Fruit fly (Drosophila melanogaster) whole organism, pupa: ENCODE measurements around the gene CG34133.

Experiments used
- CG10348 ChIP-seq: fragments of 200-800 bp; sonication (Bioruptor generic); IDR thresholded peaks from 2 replicates; pipeline ENCODE4 v1.3.6; 2022; ENCODE audit warnings: missing biosample characterization, missing genetic modification characterization
- CG12605 ChIP-seq: fragments of 200-800 bp; sonication (Bioruptor generic); IDR thresholded peaks from 2 replicates; pipeline ENCODE4 v1.3.6; 2022; ENCODE audit warnings: missing biosample characterization, missing genetic modification characterization
- CG13204 ChIP-seq: fragments of 200-800 bp; sonication (Bioruptor generic); optimal IDR thresholded peaks from 2 replicates; lab custom pipeline; 2018; ENCODE audit warnings: missing biosample characterization, mild to moderate bottlenecking, missing genetic modification characterization, moderate library complexity
- CG14655 ChIP-seq: fragments of 200-800 bp; sonication (Bioruptor generic); optimal IDR thresholded peaks from 3 replicates; lab custom pipeline; 2017; ENCODE audit warnings: mild to moderate bottlenecking, missing biosample characterization, missing genetic modification reagents, missing genetic modification characterization
- CG15710 ChIP-seq: fragments of 200-800 bp; sonication (Bioruptor generic); optimal IDR thresholded peaks from 2 replicates; lab custom pipeline; 2018; ENCODE audit warnings: missing biosample characterization, mild to moderate bottlenecking, missing genetic modification characterization, moderate library complexity
- CG17806 ChIP-seq: fragments of 200-800 bp; sonication (Bioruptor generic); optimal IDR thresholded peaks from 2 replicates; lab custom pipeline; 2018; ENCODE audit warnings: missing biosample characterization, mild to moderate bottlenecking, missing genetic modification characterization, moderate library complexity
- CG32121 ChIP-seq: fragments of 200-800 bp; sonication (Bioruptor generic); IDR thresholded peaks from 2 replicates; pipeline ENCODE4 v1.3.6; 2022; ENCODE audit warnings: missing biosample characterization, missing genetic modification characterization
- CG34367 ChIP-seq: fragments of 200-800 bp; sonication (Bioruptor generic); optimal IDR thresholded peaks from 2 replicates; lab custom pipeline; 2018; ENCODE audit warnings: missing biosample characterization, mild to moderate bottlenecking, missing genetic modification characterization
- CG4496 ChIP-seq: fragments of 200-800 bp; sonication (Bioruptor generic); IDR thresholded peaks from 3 replicates; pipeline ENCODE4 v1.3.6; 2022; ENCODE audit warnings: missing biosample characterization, missing genetic modification characterization
- CG8159 ChIP-seq: fragments of 200-800 bp; sonication (Bioruptor generic); optimal IDR thresholded peaks from 3 replicates; lab custom pipeline; 2018; ENCODE audit warnings: missing biosample characterization, mild to moderate bottlenecking, missing genetic modification characterization, moderate library complexity
- CG8301 ChIP-seq: fragments of 200-800 bp; sonication (Bioruptor generic); optimal IDR thresholded peaks from 2 replicates; lab custom pipeline; 2018; ENCODE audit warnings: missing biosample characterization, mild to moderate bottlenecking, missing genetic modification characterization
- CG9948 ChIP-seq: fragments of 200-800 bp; sonication (Bioruptor generic); optimal IDR thresholded peaks from 2 replicates; lab custom pipeline; 2018; ENCODE audit warnings: missing biosample characterization, mild to moderate bottlenecking, missing genetic modification characterization, moderate library complexity
- D1 ChIP-seq: fragments of 200-800 bp; sonication (Bioruptor generic); optimal IDR thresholded peaks from 2 replicates; lab custom pipeline; 2018; ENCODE audit warnings: missing biosample characterization, mild to moderate bottlenecking, missing genetic modification characterization, moderate library complexity
- EcR ChIP-seq: fragments of 200-800 bp; sonication (Bioruptor generic); optimal IDR thresholded peaks from 3 replicates; lab custom pipeline; 2019; ENCODE audit warnings: missing biosample characterization, missing genetic modification characterization, mild to moderate bottlenecking, moderate library complexity, missing genetic modification reagents
- Ets98B ChIP-seq: fragments of 200-800 bp; sonication (Bioruptor generic); IDR thresholded peaks from 2 replicates; pipeline ENCODE4 v1.3.6; 2022; ENCODE audit warnings: missing biosample characterization, missing genetic modification characterization
- Pif1A ChIP-seq: fragments of 200-800 bp; sonication (Bioruptor generic); optimal IDR thresholded peaks from 3 replicates; lab custom pipeline; 2016; ENCODE audit warnings: missing biosample characterization, missing genetic modification characterization
- Pif1B ChIP-seq: fragments of 200-800 bp; sonication (Bioruptor generic); optimal IDR thresholded peaks from 3 replicates; lab custom pipeline; 2016; ENCODE audit warnings: missing biosample characterization, missing genetic modification characterization
- Snoo ChIP-seq: fragments of 200-800 bp; sonication (Bioruptor generic); optimal IDR thresholded peaks from 3 replicates; lab custom pipeline; 2017; ENCODE audit warnings: missing biosample characterization, mild to moderate bottlenecking, missing genetic modification characterization, inconsistent platforms
- fd96Ca ChIP-seq: fragments of 200-800 bp; sonication (Bioruptor generic); IDR thresholded peaks from 3 replicates; pipeline ENCODE4 v1.3.6; 2022; ENCODE audit warnings: missing biosample characterization, missing genetic modification characterization
- gl ChIP-seq: fragments of 200-800 bp; sonication (Bioruptor generic); optimal IDR thresholded peaks from 2 replicates; lab custom pipeline; 2018; ENCODE audit warnings: missing biosample characterization, mild to moderate bottlenecking, missing genetic modification characterization
- rn ChIP-seq: fragments of 200-800 bp; sonication (Bioruptor generic); IDR thresholded peaks from 2 replicates; pipeline ENCODE4 v1.3.6; 2022; ENCODE audit warnings: missing biosample characterization, missing genetic modification characterization

Gene CG34133

DNA sequence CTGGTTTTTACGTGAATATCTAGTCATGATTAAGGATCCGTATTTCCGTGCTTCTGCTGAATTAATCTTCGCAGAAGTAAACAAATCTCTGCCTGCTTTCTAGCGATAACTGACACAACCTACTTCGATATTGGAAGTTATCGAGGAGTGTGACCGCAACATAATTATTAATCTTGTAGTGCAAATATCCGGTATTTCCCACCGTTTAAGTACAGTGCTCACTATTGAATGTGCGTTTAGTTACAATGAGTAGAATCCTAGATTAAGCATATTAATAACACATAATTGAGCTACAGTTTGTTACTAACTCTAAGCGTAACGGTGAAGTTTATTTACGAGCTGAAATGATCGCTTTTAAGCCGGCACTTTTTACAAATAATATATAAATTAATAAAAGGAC is 9.4 kb upstream of the CG34133 start:
- 0 out of 3 replicates have a peak, but pooled peaks have one; percentile 18 for TF ChIP-seq fd96Ca (GFP tag; lab: Robert Waterston, UW)
- TF ChIP-seq Ets98B (GFP tag; lab: Robert Waterston, UW), result peak; percentile 36
- TF ChIP-seq EcR (GFP tag; lab: Kevin White, UChicago), result no peak
- TF ChIP-seq CG9948 (tag; lab: Kevin White, UChicago), result peak; percentile 0
- no peak for TF ChIP-seq gl (tag; lab: Kevin White, UChicago)
- peak; percentile 13 for TF ChIP-seq CG34367 (tag; lab: Kevin White, UChicago)
- TF ChIP-seq CG4496 (GFP tag; lab: Robert Waterston, UW), result peak; percentile 58; the same call in 2 of the 3 replicates
- peak; percentile 31 for TF ChIP-seq CG15710 (tag; lab: Kevin White, UChicago)

DNA sequence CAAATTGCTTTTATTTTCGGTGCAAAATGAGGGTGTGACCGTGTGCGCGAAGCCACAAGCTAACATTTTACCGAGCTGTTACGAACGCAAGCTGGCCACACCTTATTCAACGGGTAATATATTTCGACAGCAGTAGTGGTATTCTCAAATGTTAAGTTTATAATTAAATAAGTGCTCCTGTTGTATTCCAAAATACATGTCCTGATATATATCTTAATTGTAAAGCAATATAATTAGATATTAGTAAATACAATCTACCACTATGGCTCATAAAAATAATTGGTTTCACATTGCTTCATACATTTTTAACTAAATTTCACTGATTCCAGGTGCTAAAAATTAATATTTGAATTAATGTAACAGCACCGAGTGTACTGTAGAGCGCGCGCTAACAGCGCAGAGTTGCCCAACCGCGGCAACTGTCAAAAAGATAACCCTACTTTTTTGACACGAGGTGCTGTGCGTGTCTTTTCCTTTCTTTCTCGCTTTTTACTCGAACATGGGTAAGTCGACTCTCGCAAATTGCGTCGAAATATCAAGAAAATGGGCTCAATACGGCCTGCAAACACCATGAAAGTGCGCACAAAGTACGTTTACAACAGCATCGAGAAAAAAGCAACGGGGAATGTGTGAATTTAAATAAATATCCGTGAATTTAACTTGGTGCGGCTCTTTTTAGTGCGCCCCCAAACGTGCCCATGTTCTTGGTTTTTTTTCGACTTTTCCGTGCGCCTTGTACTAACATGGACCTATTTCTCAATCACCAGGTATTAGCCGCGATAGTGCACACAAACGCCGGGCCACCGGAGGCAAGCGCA is 7.5 kb upstream of the CG34133 start, which contains the start of the genes CG15514 and RpS8:
Gene CG15514, minus strand, starts transcription at position 63 of the 818 bp plus-strand sequence.
Gene RpS8, plus strand, starts transcription at position 151 of the 818 bp plus-strand sequence.
- TF ChIP-seq EcR (GFP tag; lab: Kevin White, UChicago) (no peak), CG34367 (tag; lab: Kevin White, UChicago) (peak; percentile 29), CG12605 (GFP tag; lab: Robert Waterston, UW) (no peak; the same call in none of the 2 replicates), Snoo (tag; lab: Kevin White, UChicago) (peak; percentile 74), CG17806 (tag; lab: Kevin White, UChicago) (peak; percentile 64), CG32121 (GFP tag; lab: Robert Waterston, UW) (peak; percentile 29; the same call in 1 of the 2 replicates), CG8301 (peak; percentile 48), CG8159 (tag; lab: Kevin White, UChicago) (peak; percentile 72), CG15710 (tag; lab: Kevin White, UChicago) (peak; percentile 27), CG9948 (tag; lab: Kevin White, UChicago) (peak; percentile 33), Pif1B (GFP tag; lab: Kevin White, UChicago) (no peak), CG4496 (GFP tag; lab: Robert Waterston, UW) (peak; percentile 54; the same call in 2 of the 3 replicates), rn (GFP tag; lab: Robert Waterston, UW) (no peak)

DNA sequence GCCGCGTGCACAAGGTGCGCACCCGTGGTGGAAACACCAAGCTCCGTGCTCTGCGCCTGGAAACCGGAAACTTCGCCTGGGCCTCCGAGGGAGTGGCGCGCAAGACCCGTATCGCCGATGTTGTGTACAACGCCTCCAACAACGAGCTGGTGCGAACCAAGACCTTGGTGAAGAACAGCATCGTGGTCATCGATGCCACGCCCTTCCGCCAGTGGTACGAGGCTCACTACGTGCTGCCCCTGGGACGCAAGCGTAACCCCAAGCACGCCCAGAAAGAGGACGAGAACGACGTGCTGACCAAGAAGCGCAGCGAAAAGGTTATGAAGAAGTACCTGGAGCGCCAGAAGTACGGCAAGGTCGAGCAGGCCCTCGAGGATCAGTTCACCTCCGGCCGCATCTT is 6.4 kb upstream of the CG34133 start:
- TF ChIP-seq CG8301, result no peak
- TF ChIP-seq CG32121 (GFP tag; lab: Robert Waterston, UW), result no peak
- no peak for TF ChIP-seq Snoo (tag; lab: Kevin White, UChicago)
- no peak for TF ChIP-seq CG10348 (GFP tag; lab: Robert Waterston, UW)
- TF ChIP-seq fd96Ca (GFP tag; lab: Robert Waterston, UW), result no peak
- no peak for TF ChIP-seq EcR (GFP tag; lab: Kevin White, UChicago)
- no peak for TF ChIP-seq Pif1A (GFP tag; lab: Kevin White, UChicago)
- TF ChIP-seq Ets98B (GFP tag; lab: Robert Waterston, UW), result no peak
- TF ChIP-seq D1 (tag; lab: Kevin White, UChicago), result no peak
- TF ChIP-seq CG4496 (GFP tag; lab: Robert Waterston, UW), result no peak
- no peak for TF ChIP-seq gl (tag; lab: Kevin White, UChicago)
- no peak for TF ChIP-seq CG12605 (GFP tag; lab: Robert Waterston, UW)
- TF ChIP-seq Pif1B (GFP tag; lab: Kevin White, UChicago), result no peak
- TF ChIP-seq CG8159 (tag; lab: Kevin White, UChicago), result no peak
- TF ChIP-seq CG9948 (tag; lab: Kevin White, UChicago), result no peak

DNA sequence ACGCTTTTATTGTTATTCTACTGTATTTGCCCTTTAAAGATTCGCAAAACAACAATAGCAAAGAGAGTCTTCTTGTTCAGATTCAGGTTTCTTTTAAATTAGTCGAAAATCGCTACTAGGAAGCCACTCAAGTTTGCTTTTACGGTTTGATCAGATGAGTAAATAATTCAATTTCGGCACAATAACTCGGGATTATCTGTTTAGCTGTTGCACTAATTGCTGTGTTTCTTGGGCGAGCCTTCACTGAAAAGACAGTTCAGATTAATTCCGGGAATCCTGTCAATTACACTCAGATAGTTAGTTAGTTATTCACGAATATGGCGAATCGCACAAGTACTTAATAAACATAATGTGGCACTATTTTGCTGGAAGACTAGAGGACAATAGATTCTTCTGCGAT is 2.5 kb upstream of the CG34133 start:
- TF ChIP-seq Ets98B (GFP tag; lab: Robert Waterston, UW) (no peak), rn (GFP tag; lab: Robert Waterston, UW) (no peak), CG10348 (GFP tag; lab: Robert Waterston, UW) (no peak), CG12605 (GFP tag; lab: Robert Waterston, UW) (no peak), CG8301 (no peak), CG32121 (GFP tag; lab: Robert Waterston, UW) (no peak), CG17806 (tag; lab: Kevin White, UChicago) (no peak), CG8159 (tag; lab: Kevin White, UChicago) (no peak), CG13204 (no peak), CG34367 (tag; lab: Kevin White, UChicago) (no peak), CG15710 (tag; lab: Kevin White, UChicago) (no peak), CG14655 (GFP tag; lab: Kevin White, UChicago) (no peak), CG9948 (tag; lab: Kevin White, UChicago) (no peak), Pif1A (GFP tag; lab: Kevin White, UChicago) (no peak), Snoo (tag; lab: Kevin White, UChicago) (no peak), Pif1B (GFP tag; lab: Kevin White, UChicago) (no peak), EcR (GFP tag; lab: Kevin White, UChicago) (no peak), CG4496 (GFP tag; lab: Robert Waterston, UW) (no peak), fd96Ca (GFP tag; lab: Robert Waterston, UW) (no peak), D1 (tag; lab: Kevin White, UChicago) (no peak)

DNA sequence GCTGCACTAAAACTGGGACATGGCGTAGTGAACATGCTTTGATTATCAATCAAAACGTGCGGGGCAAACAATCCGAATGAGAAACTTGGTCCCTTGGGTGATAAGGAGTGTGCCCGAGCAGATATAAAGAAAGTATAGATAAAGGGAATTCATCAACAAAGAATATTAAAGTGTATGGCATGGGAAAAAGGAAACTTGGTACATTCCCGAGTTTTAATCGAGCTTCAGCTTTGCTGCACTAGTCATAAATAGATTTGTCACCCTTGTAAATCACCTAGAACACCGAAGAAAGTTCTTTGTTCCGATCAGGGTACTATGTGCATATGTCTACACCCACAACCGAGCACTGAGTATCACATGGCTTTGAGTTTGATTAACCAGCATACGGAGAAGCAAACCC is 1.7 kb upstream of the CG34133 start:
- TF ChIP-seq CG12605 (GFP tag; lab: Robert Waterston, UW), result no peak
- TF ChIP-seq rn (GFP tag; lab: Robert Waterston, UW), result no peak
